Fruit fly (Drosophila melanogaster): Measurements from ENCODE around the gene Bdbt.

dm6 chr3R:21092036-21092435, 26.6 kb downstream of the Bdbt start:
- no peak for TF ChIP-seq psq (optimal IDR thresholded peaks at IDR 0.05)
- no peak for TF ChIP-seq EcR (GFP tag; optimal IDR thresholded peaks at IDR 0.05)
- no peak for TF ChIP-seq pan (optimal IDR thresholded peaks at IDR 0.05)
